Fruit fly (Drosophila melanogaster): ENCODE results near the gene CG11050.

CG11050 gene

dm6 chr2L:6648163-6648628, 37.4 kb downstream of the CG11050 start (continued):
- TF ChIP-seq MESR4 (GFP tag; optimal IDR thresholded peaks at IDR 0.05) (peak; percentile 3), Sox102F (GFP tag; optimal IDR thresholded peaks at IDR 0.05) (peak; percentile 96), CG11247 (GFP tag; IDR thresholded peaks at IDR 0.05) (peak; percentile 88), CG3995 (GFP tag; optimal IDR thresholded peaks at IDR 0.05) (peak; percentile 81), fru (optimal IDR thresholded peaks at IDR 0.05) (no peak), Neu2 (GFP tag; optimal IDR thresholded peaks at IDR 0.05; ENCODE audit: borderline replicate concordance) (peak; percentile 6), CG12299 (tag; optimal IDR thresholded peaks at IDR 0.05) (peak; percentile 93), PHDP (tag; optimal IDR thresholded peaks at IDR 0.05) (peak; percentile 96), Rx (GFP tag; IDR thresholded peaks at IDR 0.05) (peak; percentile 80), Jarid2 (GFP tag; optimal IDR thresholded peaks at IDR 0.05) (peak; percentile 77), grau (tag; optimal IDR thresholded peaks at IDR 0.05) (peak; percentile 96), Drgx (GFP tag; IDR thresholded peaks at IDR 0.05) (peak; percentile 94), zfh2 (GFP tag; optimal IDR thresholded peaks at IDR 0.05) (peak; percentile 94), bigmax (GFP tag; optimal IDR thresholded peaks at IDR 0.05) (no peak), CG14441 (GFP tag; IDR thresholded peaks at IDR 0.05) (peak; percentile 92), CG1529 (GFP tag; optimal IDR thresholded peaks at IDR 0.05) (peak; percentile 89), Hand (GFP tag; optimal IDR thresholded peaks at IDR 0.05) (peak; percentile 92), Opbp (GFP tag; IDR thresholded peaks at IDR 0.05; ENCODE audit: partially characterized antibody) (no peak), wek (GFP tag; optimal IDR thresholded peaks at IDR 0.05) (peak; percentile 79), chif (GFP tag; optimal IDR thresholded peaks at IDR 0.05) (peak; percentile 89), CG43689 (GFP tag; IDR thresholded peaks at IDR 0.05) (peak; percentile 84), pnt (GFP tag; optimal IDR thresholded peaks at IDR 0.05) (peak; percentile 86), CG32772 (GFP tag; IDR thresholded peaks at IDR 0.05) (peak; percentile 89), Rfx (GFP tag; IDR thresholded peaks at IDR 0.05) (peak; percentile 94), CG17385 (GFP tag; optimal IDR thresholded peaks at IDR 0.05) (peak; percentile 92), gsb (GFP tag; IDR thresholded peaks at IDR 0.05) (peak; percentile 86), HLH4C (GFP tag; IDR thresholded peaks at IDR 0.05; ENCODE audit: partially characterized antibody) (no peak), CG13775 (GFP tag; optimal IDR thresholded peaks at IDR 0.05) (peak; percentile 98), Aef1 (GFP tag; IDR thresholded peaks at IDR 0.05) (peak; percentile 90), ranshi (GFP tag; IDR thresholded peaks at IDR 0.05) (peak; percentile 92), CG2202 (tag; optimal IDR thresholded peaks at IDR 0.05) (peak; percentile 84), CG17829 (tag; optimal IDR thresholded peaks at IDR 0.05) (peak; percentile 96), Mrtf (GFP tag; IDR thresholded peaks at IDR 0.05) (peak; percentile 91), CG18011 (GFP tag; optimal IDR thresholded peaks at IDR 0.05) (peak; percentile 89), Ssrp (tag; optimal IDR thresholded peaks at IDR 0.05) (peak; percentile 96), Six4 (GFP tag; optimal IDR thresholded peaks at IDR 0.05) (peak; percentile 93), sqz (GFP tag; optimal IDR thresholded peaks at IDR 0.05) (peak; percentile 83), tx (GFP tag; optimal IDR thresholded peaks at IDR 0.05) (peak; percentile 89), CG4820 (GFP tag; optimal IDR thresholded peaks at IDR 0.05) (peak; percentile 100), B-H2 (GFP tag; optimal IDR thresholded peaks at IDR 0.05) (peak; percentile 95), gcm (GFP tag; optimal IDR thresholded peaks at IDR 0.05) (peak; percentile 93), Mad (GFP tag; optimal IDR thresholded peaks at IDR 0.05) (peak; percentile 95), amos (GFP tag; IDR thresholded peaks at IDR 0.05; ENCODE audit: partially characterized antibody) (no peak; the same call in 1 of the 2 replicates), Hr78 (GFP tag; optimal IDR thresholded peaks at IDR 0.05) (peak in 1 of 2 experiments; percentile 75), btn (GFP tag; optimal IDR thresholded peaks at IDR 0.05) (peak; percentile 29), ham (GFP tag; IDR thresholded peaks at IDR 0.05) (peak; percentile 67; the same call in 1 of the 2 replicates), BtbVII (GFP tag; optimal IDR thresholded peaks at IDR 0.05) (peak; percentile 96), cato (GFP tag; optimal IDR thresholded peaks at IDR 0.05; ENCODE audit: borderline replicate concordance) (peak; percentile 89), otp (GFP tag; IDR thresholded peaks at IDR 0.05) (peak; percentile 82), fd96Cb (tag; optimal IDR thresholded peaks at IDR 0.05) (peak; percentile 93)

Measured in whole organism, embryonic.